Fruit fly (Drosophila melanogaster) whole organism, adult: ENCODE results near the gene Poxm.

Experiments used
- CG11617 ChIP-seq: fragments of 200-800 bp; sonication (Bioruptor generic); optimal IDR thresholded peaks from 2 replicates; lab custom pipeline; 2017; ENCODE audit warnings: mild to moderate bottlenecking, missing biosample characterization, missing genetic modification reagents, missing genetic modification characterization
- CG12768 ChIP-seq: fragments of 200-800 bp; sonication (Bioruptor generic); optimal IDR thresholded peaks from 2 replicates; lab custom pipeline; 2017; ENCODE audit warnings: missing biosample characterization, missing genetic modification characterization, mild to moderate bottlenecking, moderate library complexity, missing genetic modification reagents
- CG14711 ChIP-seq: fragments of 200-800 bp; sonication (Bioruptor generic); optimal IDR thresholded peaks from 2 replicates; lab custom pipeline; 2018; ENCODE audit warnings: missing biosample characterization, mild to moderate bottlenecking, missing genetic modification characterization, moderate library complexity
- CG1620 ChIP-seq: fragments of 200-800 bp; sonication (Bioruptor generic); optimal IDR thresholded peaks from 2 replicates; lab custom pipeline; 2016; ENCODE audit warnings: missing biosample characterization, missing genetic modification characterization
- CG5204 ChIP-seq: fragments of 200-800 bp; sonication (Bioruptor generic); optimal IDR thresholded peaks from 2 replicates; lab custom pipeline; 2016; ENCODE audit warnings: missing biosample characterization, missing genetic modification characterization
- CG7045 ChIP-seq: fragments of 200-800 bp; sonication (Bioruptor generic); optimal IDR thresholded peaks from 2 replicates; lab custom pipeline; 2017; ENCODE audit warnings: missing biosample characterization, mild to moderate bottlenecking, missing genetic modification characterization
- Crg-1 ChIP-seq: fragments of 200-800 bp; sonication (Bioruptor generic); optimal IDR thresholded peaks from 2 replicates; lab custom pipeline; 2016; ENCODE audit warnings: missing biosample characterization, missing genetic modification characterization
- Hr96 ChIP-seq: fragments of 200-800 bp; sonication (Bioruptor generic); optimal IDR thresholded peaks from 2 replicates; lab custom pipeline; 2016; ENCODE audit warnings: missing biosample characterization, missing genetic modification characterization
- bab1 ChIP-seq: fragments of 200-800 bp; sonication (Bioruptor generic); optimal IDR thresholded peaks from 3 replicates; lab custom pipeline; 2019; ENCODE audit warnings: missing biosample characterization, mild to moderate bottlenecking, missing genetic modification characterization, moderate library complexity
- kay ChIP-seq: fragments of 200-800 bp; sonication (Bioruptor generic); peaks from one replicate; lab custom pipeline; 2016; ENCODE audit warnings: missing biosample characterization, missing genetic modification characterization, borderline replicate concordance
- tj ChIP-seq: fragments of 200-800 bp; sonication (Bioruptor generic); optimal IDR thresholded peaks from 3 replicates; lab custom pipeline; 2017; ENCODE audit warnings: missing biosample characterization, mild to moderate bottlenecking, missing genetic modification characterization, moderate library complexity
- toe ChIP-seq: fragments of 200-800 bp; sonication (Bioruptor generic); optimal IDR thresholded peaks from 2 replicates; lab custom pipeline; 2016; ENCODE audit warnings: missing biosample characterization, missing genetic modification characterization

- no peak for TF ChIP-seq CG14711 (tag; lab: Kevin White, UChicago)
- TF ChIP-seq Hr96 (GFP tag; lab: Kevin White, UChicago): no peak
- no peak for TF ChIP-seq CG11617 (GFP tag; lab: Kevin White, UChicago)
- no peak for TF ChIP-seq kay
- no peak for TF ChIP-seq CG7045
- TF ChIP-seq tj (GFP tag; lab: Kevin White, UChicago): no peak
- TF ChIP-seq CG5204 (GFP tag; lab: Kevin White, UChicago): no peak
- no peak for TF ChIP-seq CG12768 (GFP tag; lab: Kevin White, UChicago)
- no peak for TF ChIP-seq toe
- TF ChIP-seq CG1620 (GFP tag; lab: Kevin White, UChicago): no peak
- TF ChIP-seq Crg-1 (GFP tag; lab: Kevin White, UChicago): no peak
- no peak for TF ChIP-seq bab1 (GFP tag; lab: Kevin White, UChicago)
These were observed 53.6 kb downstream of the Poxm start for dm6 chr3R:8279970-8280369.
